Fruit fly (Drosophila melanogaster) whole organism, adult: ENCODE data around the gene Targ3.

ENCODE experiments used
- CG11617 ChIP-seq: fragments of 200-800 bp; sonication (Bioruptor generic); optimal IDR thresholded peaks from 2 replicates; lab custom pipeline; 2017; ENCODE audit warnings: mild to moderate bottlenecking, missing biosample characterization, missing genetic modification reagents, missing genetic modification characterization
- CG12768 ChIP-seq: fragments of 200-800 bp; sonication (Bioruptor generic); optimal IDR thresholded peaks from 2 replicates; lab custom pipeline; 2017; ENCODE audit warnings: missing biosample characterization, missing genetic modification characterization, mild to moderate bottlenecking, moderate library complexity, missing genetic modification reagents
- CG14711 ChIP-seq: fragments of 200-800 bp; sonication (Bioruptor generic); optimal IDR thresholded peaks from 2 replicates; lab custom pipeline; 2018; ENCODE audit warnings: missing biosample characterization, mild to moderate bottlenecking, missing genetic modification characterization, moderate library complexity
- CG1620 ChIP-seq: fragments of 200-800 bp; sonication (Bioruptor generic); optimal IDR thresholded peaks from 2 replicates; lab custom pipeline; 2016; ENCODE audit warnings: missing biosample characterization, missing genetic modification characterization
- CG33017 ChIP-seq: fragments of 200-800 bp; sonication (Bioruptor generic); optimal IDR thresholded peaks from 2 replicates; lab custom pipeline; 2018; ENCODE audit warnings: missing biosample characterization, mild to moderate bottlenecking, missing genetic modification characterization, moderate library complexity
- CG5204 ChIP-seq: fragments of 200-800 bp; sonication (Bioruptor generic); optimal IDR thresholded peaks from 2 replicates; lab custom pipeline; 2016; ENCODE audit warnings: missing biosample characterization, missing genetic modification characterization
- CG7045 ChIP-seq: fragments of 200-800 bp; sonication (Bioruptor generic); optimal IDR thresholded peaks from 2 replicates; lab custom pipeline; 2017; ENCODE audit warnings: missing biosample characterization, mild to moderate bottlenecking, missing genetic modification characterization
- CG7101 ChIP-seq: fragments of 200-800 bp; sonication (Bioruptor generic); optimal IDR thresholded peaks from 2 replicates; lab custom pipeline; 2018; ENCODE audit warnings: missing biosample characterization, mild to moderate bottlenecking, missing genetic modification characterization, moderate library complexity
- Clk ChIP-seq: fragments of 200-800 bp; sonication (Bioruptor generic); optimal IDR thresholded peaks from 2 replicates; lab custom pipeline; 2017; ENCODE audit warnings: missing biosample characterization, missing genetic modification characterization
- Crg-1 ChIP-seq: fragments of 200-800 bp; sonication (Bioruptor generic); optimal IDR thresholded peaks from 2 replicates; lab custom pipeline; 2016; ENCODE audit warnings: missing biosample characterization, missing genetic modification characterization
- Hr96 ChIP-seq: fragments of 200-800 bp; sonication (Bioruptor generic); optimal IDR thresholded peaks from 2 replicates; lab custom pipeline; 2016; ENCODE audit warnings: missing biosample characterization, missing genetic modification characterization
- Mnt ChIP-seq: fragments of 200-800 bp; sonication (Bioruptor generic); optimal IDR thresholded peaks from 2 replicates; lab custom pipeline; 2016; ENCODE audit warnings: missing biosample characterization, mild to moderate bottlenecking, missing genetic modification characterization
- bab1 ChIP-seq: fragments of 200-800 bp; sonication (Bioruptor generic); optimal IDR thresholded peaks from 3 replicates; lab custom pipeline; 2019; ENCODE audit warnings: missing biosample characterization, mild to moderate bottlenecking, missing genetic modification characterization, moderate library complexity
- cic ChIP-seq: fragments of 200-800 bp; sonication (Bioruptor generic); optimal IDR thresholded peaks from 2 replicates; lab custom pipeline; 2017; ENCODE audit warnings: missing biosample characterization, mild to moderate bottlenecking, missing genetic modification characterization, moderate library complexity
- cnc ChIP-seq, 2 experiments: fragments of >200 bp; optimal IDR thresholded peaks; 2 replicates each; lab custom pipeline; 2017
- kay ChIP-seq: fragments of 200-800 bp; sonication (Bioruptor generic); peaks from one replicate; lab custom pipeline; 2016; ENCODE audit warnings: missing biosample characterization, missing genetic modification characterization, borderline replicate concordance
- ovo ChIP-seq: fragments of 200-800 bp; sonication (Bioruptor generic); optimal IDR thresholded peaks from 2 replicates; lab custom pipeline; 2016; ENCODE audit warnings: missing biosample characterization, missing genetic modification characterization
- pad ChIP-seq: fragments of 200-800 bp; sonication (Bioruptor generic); optimal IDR thresholded peaks from 3 replicates; lab custom pipeline; 2017; ENCODE audit warnings: missing biosample characterization, missing genetic modification characterization, mild to moderate bottlenecking, moderate library complexity, missing genetic modification reagents
- tj ChIP-seq: fragments of 200-800 bp; sonication (Bioruptor generic); optimal IDR thresholded peaks from 3 replicates; lab custom pipeline; 2017; ENCODE audit warnings: missing biosample characterization, mild to moderate bottlenecking, missing genetic modification characterization, moderate library complexity
- toe ChIP-seq: fragments of 200-800 bp; sonication (Bioruptor generic); optimal IDR thresholded peaks from 2 replicates; lab custom pipeline; 2016; ENCODE audit warnings: missing biosample characterization, missing genetic modification characterization

Gene Targ3

dm6 chr3L:21192024-21192423 is 4.6 kb upstream of the Targ3 start:
- TF ChIP-seq Clk: no peak
- no peak for TF ChIP-seq Hr96 (GFP tag; lab: Kevin White, UChicago)

- TF ChIP-seq Clk: no peak
- no peak for TF ChIP-seq CG14711 (tag; lab: Kevin White, UChicago)
- TF ChIP-seq CG7101 (tag; lab: Kevin White, UChicago): no peak
- no peak for TF ChIP-seq bab1
- no peak for TF ChIP-seq kay (GFP tag; lab: Kevin White, UChicago)
- no peak for TF ChIP-seq CG7045 (GFP tag; lab: Kevin White, UChicago)
- TF ChIP-seq CG33017 (tag; lab: Kevin White, UChicago): no peak
- TF ChIP-seq Crg-1 (GFP tag; lab: Kevin White, UChicago): no peak
- no peak for TF ChIP-seq tj (GFP tag; lab: Kevin White, UChicago)
- TF ChIP-seq CG11617: no peak
- peak; percentile 43 for TF ChIP-seq Mnt (GFP tag; lab: Kevin White, UChicago)
- peak; percentile 42 for TF ChIP-seq CG12768 (GFP tag; lab: Kevin White, UChicago)
- TF ChIP-seq CG5204 (GFP tag; lab: Kevin White, UChicago): peak; percentile 53
- TF ChIP-seq cnc (optimal IDR thresholded peaks at IDR 0.05; lab: Kevin White, UChicago): no peak
- TF ChIP-seq ovo: no peak
- peak; percentile 60 for TF ChIP-seq Hr96 (GFP tag; lab: Kevin White, UChicago)
- no peak for TF ChIP-seq pad
- TF ChIP-seq cic (GFP tag; lab: Kevin White, UChicago): peak; percentile 55
- TF ChIP-seq CG1620 (GFP tag; lab: Kevin White, UChicago): no peak
- TF ChIP-seq toe (GFP tag; lab: Kevin White, UChicago): peak; percentile 55
Measured at dm6 chr3L:21193170-21193569, 3.5 kb upstream of the Targ3 start, which contains the start of gene CG42337. CG42337 (minus strand) TSS chr3L:21193363.

dm6 chr3L:21194392-21194925 is 2.2 kb upstream of the Targ3 start:
- TF ChIP-seq pad (no peak), CG33017 (tag; lab: Kevin White, UChicago) (no peak), ovo (no peak), CG12768 (GFP tag; lab: Kevin White, UChicago) (no peak), CG1620 (GFP tag; lab: Kevin White, UChicago) (no peak), tj (GFP tag; lab: Kevin White, UChicago) (no peak), CG7045 (GFP tag; lab: Kevin White, UChicago) (no peak), cic (GFP tag; lab: Kevin White, UChicago) (peak; percentile 9), Mnt (GFP tag; lab: Kevin White, UChicago) (peak; percentile 33)

dm6 chr3L:21200587-21200986 is 4.0 kb downstream of the Targ3 start:
- TF ChIP-seq CG12768 (GFP tag; lab: Kevin White, UChicago): peak; percentile 48
- no peak for TF ChIP-seq Crg-1 (GFP tag; lab: Kevin White, UChicago)
- no peak for TF ChIP-seq CG1620 (GFP tag; lab: Kevin White, UChicago)
- no peak for TF ChIP-seq CG14711 (tag; lab: Kevin White, UChicago)
- peak; percentile 72 for TF ChIP-seq kay (GFP tag; lab: Kevin White, UChicago)
- no peak for TF ChIP-seq tj (GFP tag; lab: Kevin White, UChicago)
- no peak for TF ChIP-seq Mnt (GFP tag; lab: Kevin White, UChicago)
- no peak for TF ChIP-seq CG11617

dm6 chr3L:21201246-21201896 is 4.7 kb downstream of the Targ3 start:
- TF ChIP-seq kay (GFP tag; lab: Kevin White, UChicago) (peak; percentile 90), Crg-1 (GFP tag; lab: Kevin White, UChicago) (no peak)

- peak; percentile 39 for TF ChIP-seq toe (GFP tag; lab: Kevin White, UChicago)
- TF ChIP-seq pad: no peak
- no peak for TF ChIP-seq bab1
- TF ChIP-seq Hr96 (GFP tag; lab: Kevin White, UChicago): no peak
Measured at dm6 chr3L:21202029-21202776, 5.6 kb downstream of the Targ3 start.

dm6 chr3L:21202777-21203282 is 6.2 kb downstream of the Targ3 start, which contains the start of the genes Targ1, CG10512 and Targ2:
Targ1 (minus strand) TSS chr3L:21202882.
CG10512 (plus strand) TSS chr3L:21202920.
Targ2 (minus strand) TSS chr3L:21203232.
- TF ChIP-seq CG5204 (GFP tag; lab: Kevin White, UChicago): no peak
- peak; percentile 72 for TF ChIP-seq cic (GFP tag; lab: Kevin White, UChicago)
- TF ChIP-seq CG12768 (GFP tag; lab: Kevin White, UChicago): no peak
- TF ChIP-seq pad: no peak
- TF ChIP-seq tj (GFP tag; lab: Kevin White, UChicago): peak; percentile 63
- TF ChIP-seq Crg-1 (GFP tag; lab: Kevin White, UChicago): no peak
- no peak for TF ChIP-seq CG7101 (tag; lab: Kevin White, UChicago)
- TF ChIP-seq cnc (optimal IDR thresholded peaks at IDR 0.05; lab: Kevin White, UChicago): no peak
- no peak for TF ChIP-seq CG7045 (GFP tag; lab: Kevin White, UChicago)
- TF ChIP-seq bab1: peak; percentile 49
- no peak for TF ChIP-seq CG14711 (tag; lab: Kevin White, UChicago)
- TF ChIP-seq ovo: no peak
- peak; percentile 28 for TF ChIP-seq CG33017 (tag; lab: Kevin White, UChicago)
- peak; percentile 54 for TF ChIP-seq Mnt (GFP tag; lab: Kevin White, UChicago)
- no peak for TF ChIP-seq Hr96 (GFP tag; lab: Kevin White, UChicago)
- peak; percentile 94 for TF ChIP-seq kay (GFP tag; lab: Kevin White, UChicago)
- TF ChIP-seq CG1620 (GFP tag; lab: Kevin White, UChicago): no peak
- no peak for TF ChIP-seq Clk
- TF ChIP-seq toe (GFP tag; lab: Kevin White, UChicago): peak; percentile 10
- TF ChIP-seq CG11617: peak; percentile 44
